Worm (Caenorhabditis elegans): ENCODE results near the gene sdz-32.

ce11 chrII:3476536-3476935 is 2.7 kb downstream of the sdz-32 start:
- TF ChIP-seq dao-5 (tag; optimal IDR thresholded peaks at IDR 0.05) = no peak
- no peak for TF ChIP-seq him-1 (tag; optimal IDR thresholded peaks at IDR 0.05)

Data from whole organism, L4/young adult.